Fruit fly (Drosophila melanogaster) whole organism, pupa: ENCODE data around the gene CG11964.

Experiments
- CG10348 ChIP-seq: fragments of 200-800 bp; sonication (Bioruptor generic); IDR thresholded peaks from 2 replicates; pipeline ENCODE4 v1.3.6; 2022; ENCODE audit warnings: missing biosample characterization, missing genetic modification characterization
- CG12605 ChIP-seq: fragments of 200-800 bp; sonication (Bioruptor generic); IDR thresholded peaks from 2 replicates; pipeline ENCODE4 v1.3.6; 2022; ENCODE audit warnings: missing biosample characterization, missing genetic modification characterization
- CG13204 ChIP-seq: fragments of 200-800 bp; sonication (Bioruptor generic); optimal IDR thresholded peaks from 2 replicates; lab custom pipeline; 2018; ENCODE audit warnings: missing biosample characterization, mild to moderate bottlenecking, missing genetic modification characterization, moderate library complexity
- CG14655 ChIP-seq: fragments of 200-800 bp; sonication (Bioruptor generic); optimal IDR thresholded peaks from 3 replicates; lab custom pipeline; 2017; ENCODE audit warnings: mild to moderate bottlenecking, missing biosample characterization, missing genetic modification reagents, missing genetic modification characterization
- CG15710 ChIP-seq: fragments of 200-800 bp; sonication (Bioruptor generic); optimal IDR thresholded peaks from 2 replicates; lab custom pipeline; 2018; ENCODE audit warnings: missing biosample characterization, mild to moderate bottlenecking, missing genetic modification characterization, moderate library complexity
- CG17806 ChIP-seq: fragments of 200-800 bp; sonication (Bioruptor generic); optimal IDR thresholded peaks from 2 replicates; lab custom pipeline; 2018; ENCODE audit warnings: missing biosample characterization, mild to moderate bottlenecking, missing genetic modification characterization, moderate library complexity
- CG32121 ChIP-seq: fragments of 200-800 bp; sonication (Bioruptor generic); IDR thresholded peaks from 2 replicates; pipeline ENCODE4 v1.3.6; 2022; ENCODE audit warnings: missing biosample characterization, missing genetic modification characterization
- CG34367 ChIP-seq: fragments of 200-800 bp; sonication (Bioruptor generic); optimal IDR thresholded peaks from 2 replicates; lab custom pipeline; 2018; ENCODE audit warnings: missing biosample characterization, mild to moderate bottlenecking, missing genetic modification characterization
- CG4496 ChIP-seq: fragments of 200-800 bp; sonication (Bioruptor generic); IDR thresholded peaks from 3 replicates; pipeline ENCODE4 v1.3.6; 2022; ENCODE audit warnings: missing biosample characterization, missing genetic modification characterization
- CG8159 ChIP-seq: fragments of 200-800 bp; sonication (Bioruptor generic); optimal IDR thresholded peaks from 3 replicates; lab custom pipeline; 2018; ENCODE audit warnings: missing biosample characterization, mild to moderate bottlenecking, missing genetic modification characterization, moderate library complexity
- CG8301 ChIP-seq: fragments of 200-800 bp; sonication (Bioruptor generic); optimal IDR thresholded peaks from 2 replicates; lab custom pipeline; 2018; ENCODE audit warnings: missing biosample characterization, mild to moderate bottlenecking, missing genetic modification characterization
- CG9948 ChIP-seq: fragments of 200-800 bp; sonication (Bioruptor generic); optimal IDR thresholded peaks from 2 replicates; lab custom pipeline; 2018; ENCODE audit warnings: missing biosample characterization, mild to moderate bottlenecking, missing genetic modification characterization, moderate library complexity
- D1 ChIP-seq: fragments of 200-800 bp; sonication (Bioruptor generic); optimal IDR thresholded peaks from 2 replicates; lab custom pipeline; 2018; ENCODE audit warnings: missing biosample characterization, mild to moderate bottlenecking, missing genetic modification characterization, moderate library complexity
- EcR ChIP-seq: fragments of 200-800 bp; sonication (Bioruptor generic); optimal IDR thresholded peaks from 3 replicates; lab custom pipeline; 2019; ENCODE audit warnings: missing biosample characterization, missing genetic modification characterization, mild to moderate bottlenecking, moderate library complexity, missing genetic modification reagents
- Ets98B ChIP-seq: fragments of 200-800 bp; sonication (Bioruptor generic); IDR thresholded peaks from 2 replicates; pipeline ENCODE4 v1.3.6; 2022; ENCODE audit warnings: missing biosample characterization, missing genetic modification characterization
- Pif1A ChIP-seq: fragments of 200-800 bp; sonication (Bioruptor generic); optimal IDR thresholded peaks from 3 replicates; lab custom pipeline; 2016; ENCODE audit warnings: missing biosample characterization, missing genetic modification characterization
- Pif1B ChIP-seq: fragments of 200-800 bp; sonication (Bioruptor generic); optimal IDR thresholded peaks from 3 replicates; lab custom pipeline; 2016; ENCODE audit warnings: missing biosample characterization, missing genetic modification characterization
- Snoo ChIP-seq: fragments of 200-800 bp; sonication (Bioruptor generic); optimal IDR thresholded peaks from 3 replicates; lab custom pipeline; 2017; ENCODE audit warnings: missing biosample characterization, mild to moderate bottlenecking, missing genetic modification characterization, inconsistent platforms
- fd96Ca ChIP-seq: fragments of 200-800 bp; sonication (Bioruptor generic); IDR thresholded peaks from 3 replicates; pipeline ENCODE4 v1.3.6; 2022; ENCODE audit warnings: missing biosample characterization, missing genetic modification characterization
- gl ChIP-seq: fragments of 200-800 bp; sonication (Bioruptor generic); optimal IDR thresholded peaks from 2 replicates; lab custom pipeline; 2018; ENCODE audit warnings: missing biosample characterization, mild to moderate bottlenecking, missing genetic modification characterization
- rn ChIP-seq: fragments of 200-800 bp; sonication (Bioruptor generic); IDR thresholded peaks from 2 replicates; pipeline ENCODE4 v1.3.6; 2022; ENCODE audit warnings: missing biosample characterization, missing genetic modification characterization

Gene CG11964

dm6 chr3R:8970707-8971106, 25.9 kb upstream of the CG11964 start:
- no peak for TF ChIP-seq CG32121
- TF ChIP-seq rn (GFP tag; lab: Robert Waterston, UW) = no peak
- TF ChIP-seq fd96Ca (GFP tag; lab: Robert Waterston, UW) = no peak
- TF ChIP-seq CG10348 (GFP tag; lab: Robert Waterston, UW) = no peak
- no peak for TF ChIP-seq CG4496

- TF ChIP-seq CG8301 (tag; lab: Kevin White, UChicago) (no peak), CG14655 (GFP tag; lab: Kevin White, UChicago) (no peak), D1 (tag; lab: Kevin White, UChicago) (no peak), CG15710 (tag; lab: Kevin White, UChicago) (no peak), Pif1A (no peak), fd96Ca (GFP tag; lab: Robert Waterston, UW) (no peak), CG34367 (tag; lab: Kevin White, UChicago) (no peak), Snoo (tag; lab: Kevin White, UChicago) (no peak), CG17806 (tag; lab: Kevin White, UChicago) (no peak), CG9948 (no peak), CG10348 (GFP tag; lab: Robert Waterston, UW) (no peak), Ets98B (GFP tag; lab: Robert Waterston, UW) (no peak), CG12605 (GFP tag; lab: Robert Waterston, UW) (no peak), EcR (GFP tag; lab: Kevin White, UChicago) (no peak), CG32121 (no peak)
Measured at dm6 chr3R:8969926-8970306, 25.1 kb upstream of the CG11964 start.

- TF ChIP-seq rn (GFP tag; lab: Robert Waterston, UW) (no peak), EcR (GFP tag; lab: Kevin White, UChicago) (peak; percentile 64), CG13204 (GFP tag; lab: Kevin White, UChicago) (peak; percentile 93)
Measured at dm6 chr3R:8969301-8969925, 24.6 kb upstream of the CG11964 start.

dm6 chr3R:8968837-8969236, 24.0 kb upstream of the CG11964 start:
- TF ChIP-seq CG8159 (tag; lab: Kevin White, UChicago) (peak; percentile 65), EcR (GFP tag; lab: Kevin White, UChicago) (no peak), Snoo (tag; lab: Kevin White, UChicago) (peak; percentile 38), Pif1A (peak; percentile 38), CG9948 (peak; percentile 51), gl (no peak), D1 (tag; lab: Kevin White, UChicago) (no peak), CG13204 (GFP tag; lab: Kevin White, UChicago) (no peak), CG8301 (tag; lab: Kevin White, UChicago) (peak; percentile 18), Ets98B (GFP tag; lab: Robert Waterston, UW) (no peak), fd96Ca (GFP tag; lab: Robert Waterston, UW) (no peak), rn (GFP tag; lab: Robert Waterston, UW) (no peak), CG34367 (tag; lab: Kevin White, UChicago) (peak; percentile 3), Pif1B (GFP tag; lab: Kevin White, UChicago) (peak; percentile 22), CG17806 (tag; lab: Kevin White, UChicago) (peak; percentile 19), CG15710 (tag; lab: Kevin White, UChicago) (peak; percentile 37), CG14655 (GFP tag; lab: Kevin White, UChicago) (peak; percentile 20), CG4496 (no peak)
- TF ChIP-seq, all 21 proteins: peak for 10

- no peak for TF ChIP-seq CG10348 (GFP tag; lab: Robert Waterston, UW)
- no peak for TF ChIP-seq Pif1A
- TF ChIP-seq CG8301 (tag; lab: Kevin White, UChicago) = peak; percentile 43
- no peak for TF ChIP-seq Ets98B (GFP tag; lab: Robert Waterston, UW)
- TF ChIP-seq CG15710 (tag; lab: Kevin White, UChicago) = no peak
- peak; percentile 46; the same call in 1 of the 2 replicates for TF ChIP-seq CG32121
- no peak for TF ChIP-seq Snoo (tag; lab: Kevin White, UChicago)
- TF ChIP-seq CG13204 (GFP tag; lab: Kevin White, UChicago) = no peak
- TF ChIP-seq CG12605 (GFP tag; lab: Robert Waterston, UW) = no peak
- no peak for TF ChIP-seq EcR (GFP tag; lab: Kevin White, UChicago)
- TF ChIP-seq CG4496 = peak; percentile 22; the same call in 2 of the 3 replicates
- TF ChIP-seq CG9948 = no peak
- TF ChIP-seq rn (GFP tag; lab: Robert Waterston, UW) = no peak
- TF ChIP-seq CG17806 (tag; lab: Kevin White, UChicago) = no peak
- TF ChIP-seq Pif1B (GFP tag; lab: Kevin White, UChicago) = no peak
- TF ChIP-seq fd96Ca (GFP tag; lab: Robert Waterston, UW) = no peak
- no peak for TF ChIP-seq gl
- no peak for TF ChIP-seq CG14655 (GFP tag; lab: Kevin White, UChicago)
- TF ChIP-seq D1 (tag; lab: Kevin White, UChicago) = no peak
- no peak for TF ChIP-seq CG34367 (tag; lab: Kevin White, UChicago)
- no peak for TF ChIP-seq CG8159 (tag; lab: Kevin White, UChicago)
Measured at dm6 chr3R:8966598-8966997, 21.8 kb upstream of the CG11964 start.

dm6 chr3R:8965546-8965945, 20.7 kb upstream of the CG11964 start:
- TF ChIP-seq CG8159 (tag; lab: Kevin White, UChicago) (no peak), CG17806 (tag; lab: Kevin White, UChicago) (no peak)
